Fruit fly (Drosophila melanogaster) whole organism, wandering third instar larva: ENCODE measurements around the gene Atat.

ENCODE experiments used
- h ChIP-seq: fragments of 200-800 bp; sonication (Bioruptor generic); optimal IDR thresholded peaks from 3 replicates; lab custom pipeline; 2016; ENCODE audit warnings: missing biosample characterization, mild to moderate bottlenecking, missing genetic modification characterization
- lola ChIP-seq: fragments of >200 bp; optimal IDR thresholded peaks from 2 replicates; lab custom pipeline; 2017; ENCODE audit warnings: missing biosample characterization, missing genetic modification characterization
- pan ChIP-seq: fragments of >200 bp; optimal IDR thresholded peaks from 2 replicates; lab custom pipeline; 2017
- rgr ChIP-seq: fragments of 200-800 bp; sonication (Bioruptor generic); optimal IDR thresholded peaks from 3 replicates; lab custom pipeline; 2016; ENCODE audit warnings: missing biosample characterization, mild to moderate bottlenecking, missing genetic modification characterization

- TF ChIP-seq lola (no peak), h (GFP tag; lab: Kevin White, UChicago) (no peak), pan (no peak), rgr (GFP tag; lab: Kevin White, UChicago) (no peak)
Observed at dm6 chr3L:9468261-9468890, 41.8 kb upstream of the Atat start.
